Worm (Caenorhabditis elegans): ENCODE results near the gene oac-41.

ce11 chrV:8972271-8972670 is 49.7 kb downstream of the oac-41 start, which contains the start of gene nhr-195:
- TF ChIP-seq ztf-4 (tag; optimal IDR thresholded peaks at IDR 0.05) = no peak
- no peak for TF ChIP-seq lin-13 (GFP tag; optimal IDR thresholded peaks at IDR 0.05)
- no peak for TF ChIP-seq unc-62 (GFP tag; optimal IDR thresholded peaks at IDR 0.05)
- TF ChIP-seq nhr-11 (tag; optimal IDR thresholded peaks at IDR 0.05) = no peak
